Worm (Caenorhabditis elegans) whole organism, young adult: ENCODE data around the gene F15B9.11.

Source experiments
- B0019.2 ChIP-seq: fragments of 200-800 bp; sonication (Bioruptor generic); conservative IDR thresholded peaks from 2 replicates; pipeline ENCODE4 v1.3.6; 2022; ENCODE audit warnings: missing genetic modification reagents, missing genetic modification characterization, missing compliant biosample characterization
- C17E4.6 ChIP-seq: fragments of 200-800 bp; sonication (Bioruptor generic); IDR thresholded peaks from 2 replicates; pipeline ENCODE4 v1.3.6; 2022; ENCODE audit warnings: missing genetic modification reagents, missing genetic modification characterization, missing compliant biosample characterization
- F23B12.7 ChIP-seq: sonication (generic microtip); optimal IDR thresholded peaks from 2 replicates; lab custom pipeline; 2017; ENCODE audit warnings: missing genetic modification characterization, mild to moderate bottlenecking, missing compliant biosample characterization, antibody characterized with exemption, moderate library complexity; ENCODE audit not compliant: insufficient read depth
- F49E8.2 ChIP-seq: sonication (generic microtip); optimal IDR thresholded peaks from 3 replicates; lab custom pipeline; 2017; ENCODE audit warnings: missing genetic modification characterization, mild to moderate bottlenecking, missing compliant biosample characterization, antibody characterized with exemption, moderate library complexity; ENCODE audit not compliant: insufficient read depth
- K11D2.4 ChIP-seq: fragments of 200-800 bp; sonication (Bioruptor generic); IDR thresholded peaks from 2 replicates; pipeline ENCODE4 v1.3.6; 2022; ENCODE audit warnings: missing genetic modification reagents, missing genetic modification characterization, missing compliant biosample characterization
- K12H6.12 ChIP-seq: fragments of 200-800 bp; sonication (Bioruptor generic); optimal IDR thresholded peaks from 2 replicates; lab custom pipeline; 2018; ENCODE audit warnings: mild to moderate bottlenecking, missing genetic modification characterization, missing compliant biosample characterization
- Y53G8AR.9 ChIP-seq: fragments of 200-800 bp; sonication (Bioruptor generic); conservative IDR thresholded peaks from 2 replicates; pipeline ENCODE4 v1.3.6; 2022; ENCODE audit warnings: missing genetic modification reagents, missing genetic modification characterization, missing compliant biosample characterization
- ZK185.1 ChIP-seq: sonication (generic microtip); optimal IDR thresholded peaks from 2 replicates; lab custom pipeline; 2016; ENCODE audit warnings: mild to moderate bottlenecking, missing genetic modification characterization, missing compliant biosample characterization; ENCODE audit not compliant: poor library complexity, severe bottlenecking
- ama-1 ChIP-seq, 3 experiments: fragments of 150-350 bp in 1 of 3; sonication (generic microtip) in 2 of 3; optimal IDR thresholded peaks; 2 replicates each; lab custom pipeline; 2014 to 2018; ENCODE audit warnings: missing biosample characterization in 2 of 3, missing genetic modification characterization in 2 of 3, missing genetic modification reagents in 2 of 3
- aptf-2 ChIP-seq: fragments of 200-800 bp; sonication (Bioruptor generic); conservative IDR thresholded peaks from 2 replicates; pipeline ENCODE4 v1.3.6; 2022; ENCODE audit warnings: missing genetic modification reagents, missing genetic modification characterization, missing compliant biosample characterization
- attf-3 ChIP-seq: fragments of 200-800 bp; sonication (Bioruptor generic); conservative IDR thresholded peaks from 2 replicates; pipeline ENCODE4 v1.3.6; 2022; ENCODE audit warnings: missing genetic modification reagents, missing genetic modification characterization, missing compliant biosample characterization
- attf-5 ChIP-seq: fragments of 200-800 bp; sonication (Bioruptor generic); optimal IDR thresholded peaks from 2 replicates; lab custom pipeline; 2018; ENCODE audit warnings: mild to moderate bottlenecking, missing genetic modification characterization, missing compliant biosample characterization
- attf-6 ChIP-seq: fragments of 200-800 bp; sonication (Bioruptor generic); IDR thresholded peaks from 2 replicates; pipeline ENCODE4 v1.3.6; 2022; ENCODE audit warnings: missing genetic modification reagents, missing genetic modification characterization, missing compliant biosample characterization
- ccch-3 ChIP-seq: fragments of 200-800 bp; sonication (Bioruptor generic); optimal IDR thresholded peaks from 2 replicates; lab custom pipeline; 2018; ENCODE audit warnings: mild to moderate bottlenecking, missing genetic modification characterization, missing compliant biosample characterization
- ceh-27 ChIP-seq: fragments of 200-800 bp; sonication (Bioruptor generic); optimal IDR thresholded peaks from 2 replicates; lab custom pipeline; 2018; ENCODE audit warnings: mild to moderate bottlenecking, missing genetic modification characterization, moderate library complexity, missing compliant biosample characterization
- ceh-91 ChIP-seq: fragments of 200-800 bp; sonication (Bioruptor generic); IDR thresholded peaks from 2 replicates; pipeline ENCODE4 v1.3.6; 2022; ENCODE audit warnings: missing genetic modification reagents, missing genetic modification characterization, missing compliant biosample characterization
- chd-7 ChIP-seq: sonication (generic microtip); optimal IDR thresholded peaks from 2 replicates; lab custom pipeline; 2016; ENCODE audit warnings: mild to moderate bottlenecking, missing genetic modification characterization, moderate library complexity, missing compliant biosample characterization
- ekl-4 ChIP-seq: fragments of 200-800 bp; sonication (Bioruptor generic); IDR thresholded peaks from 2 replicates; pipeline ENCODE4 v1.3.6; 2022; ENCODE audit warnings: missing genetic modification reagents, missing genetic modification characterization, missing compliant biosample characterization
- ets-4 ChIP-seq: fragments of 200-800 bp; sonication (Bioruptor generic); optimal IDR thresholded peaks from 2 replicates; lab custom pipeline; 2018; ENCODE audit warnings: mild to moderate bottlenecking, missing genetic modification characterization, missing compliant biosample characterization
- hmg-20 ChIP-seq: fragments of 200-800 bp; sonication (Bioruptor generic); IDR thresholded peaks from 2 replicates; pipeline ENCODE4 v1.3.6; 2022; ENCODE audit warnings: missing genetic modification reagents, missing genetic modification characterization, missing compliant biosample characterization
- hsf-1 ChIP-seq: fragments of 200-800 bp; sonication (Bioruptor generic); IDR thresholded peaks from 2 replicates; pipeline ENCODE4 v1.3.6; 2022; ENCODE audit warnings: missing genetic modification reagents, missing genetic modification characterization, missing compliant biosample characterization
- let-607 ChIP-seq, 2 experiments: fragments of 200-800 bp in 1 of 2; sonication (Bioruptor generic) in 1 of 2; sonication (generic microtip) in 1 of 2; optimal IDR thresholded peaks; 2 replicates each; lab custom pipeline; 2016 to 2018; ENCODE audit warnings: mild to moderate bottlenecking in 2 of 2, missing compliant biosample characterization in 2 of 2, missing genetic modification characterization in 2 of 2, moderate library complexity in 2 of 2, missing genotype in 1 of 2
- lin-35 ChIP-seq, 3 experiments: fragments of 150-350 bp in 2 of 3; sonication (generic microtip) in 1 of 3; optimal IDR thresholded peaks; 2 replicates each; lab custom pipeline; 2014 to 2018; ENCODE audit warnings: missing biosample characterization in 3 of 3, missing genetic modification characterization in 3 of 3, missing genetic modification reagents in 3 of 3
- lin-40 ChIP-seq: sonication (generic microtip); optimal IDR thresholded peaks from 2 replicates; lab custom pipeline; 2016; ENCODE audit warnings: missing genetic modification characterization, mild to moderate bottlenecking, missing compliant biosample characterization, missing genotype, missing genetic modification reagents
- lin-54 ChIP-seq: fragments of 200-800 bp; sonication (Bioruptor generic); optimal IDR thresholded peaks from 2 replicates; lab custom pipeline; 2018; ENCODE audit warnings: mild to moderate bottlenecking, missing genetic modification characterization, missing compliant biosample characterization
- mcd-1 ChIP-seq: fragments of 200-800 bp; sonication (Bioruptor generic); IDR thresholded peaks from 2 replicates; pipeline ENCODE4 v1.3.6; 2022; ENCODE audit warnings: missing genetic modification reagents, missing genetic modification characterization, missing compliant biosample characterization
- mel-28 ChIP-seq: sonication (generic microtip); optimal IDR thresholded peaks from 2 replicates; lab custom pipeline; 2016; ENCODE audit warnings: borderline replicate concordance, mild to moderate bottlenecking, missing genetic modification characterization, missing compliant biosample characterization
- nfyb-1 ChIP-seq: fragments of 200-800 bp; sonication (Bioruptor generic); IDR thresholded peaks from 2 replicates; pipeline ENCODE4 v1.3.6; 2022; ENCODE audit warnings: missing genetic modification reagents, missing genetic modification characterization, missing compliant biosample characterization
- nhr-27 ChIP-seq: fragments of 200-800 bp; sonication (Bioruptor generic); optimal IDR thresholded peaks from 2 replicates; lab custom pipeline; 2018; ENCODE audit warnings: mild to moderate bottlenecking, missing genetic modification characterization, moderate library complexity, missing compliant biosample characterization
- nhr-80 ChIP-seq: sonication (generic microtip); optimal IDR thresholded peaks from 2 replicates; lab custom pipeline; 2016; ENCODE audit warnings: missing genetic modification characterization, missing compliant biosample characterization
- pbrm-1 ChIP-seq: fragments of 200-800 bp; sonication (Bioruptor generic); IDR thresholded peaks from 2 replicates; pipeline ENCODE4 v1.3.6; 2022; ENCODE audit warnings: missing genetic modification reagents, missing genetic modification characterization, missing compliant biosample characterization
- rcor-1 ChIP-seq: fragments of 200-800 bp; sonication (Bioruptor generic); IDR thresholded peaks from 2 replicates; pipeline ENCODE4 v1.3.6; 2022; ENCODE audit warnings: missing genetic modification reagents, missing genetic modification characterization, missing compliant biosample characterization
- sea-2 ChIP-seq: fragments of 200-800 bp; sonication (Bioruptor generic); IDR thresholded peaks from 2 replicates; pipeline ENCODE4 v1.3.6; 2022; ENCODE audit warnings: missing genetic modification characterization, missing compliant biosample characterization
- snpc-1.3 ChIP-seq: sonication (generic microtip); optimal IDR thresholded peaks from 2 replicates; lab custom pipeline; 2017; ENCODE audit warnings: missing genetic modification characterization, mild to moderate bottlenecking, missing compliant biosample characterization, antibody characterized with exemption, moderate library complexity, missing genotype, missing genetic modification reagents; ENCODE audit not compliant: insufficient read depth
- snpc-3.4 ChIP-seq: sonication (generic microtip); optimal IDR thresholded peaks from 2 replicates; lab custom pipeline; 2017; ENCODE audit warnings: missing genetic modification characterization, mild to moderate bottlenecking, missing compliant biosample characterization, antibody characterized with exemption, moderate library complexity, missing genotype, missing genetic modification reagents
- snpc-4 ChIP-seq, 5 experiments: fragments of 150-350 bp in 1 of 5; sonication (generic microtip) in 4 of 5; optimal IDR thresholded peaks; 2 replicates each; lab custom pipeline; 2014 to 2018; ENCODE audit warnings: missing genetic modification characterization in 5 of 5, missing biosample characterization in 3 of 5, antibody characterized with exemption in 2 of 5, mild to moderate bottlenecking in 2 of 5, missing compliant biosample characterization in 2 of 5, missing genotype in 2 of 5, moderate library complexity in 2 of 5, missing genetic modification reagents in 1 of 5
- tbp1 ChIP-seq: fragments of 200-800 bp; sonication (Bioruptor generic); optimal IDR thresholded peaks from 2 replicates; lab custom pipeline; 2018; ENCODE audit warnings: mild to moderate bottlenecking, missing genetic modification characterization, missing compliant biosample characterization
- xnd-1 ChIP-seq: sonication (generic microtip); optimal IDR thresholded peaks from 2 replicates; lab custom pipeline; 2016; ENCODE audit warnings: missing genotype, missing genetic modification reagents, missing genetic modification characterization, missing compliant biosample characterization
- ztf-18 ChIP-seq: sonication (generic microtip); optimal IDR thresholded peaks from 2 replicates; lab custom pipeline; 2016; ENCODE audit warnings: missing genotype, mild to moderate bottlenecking, missing genetic modification characterization, missing compliant biosample characterization
- ztf-22 ChIP-seq: fragments of 200-800 bp; sonication (Bioruptor generic); optimal IDR thresholded peaks from 2 replicates; lab custom pipeline; 2018; ENCODE audit warnings: mild to moderate bottlenecking, missing genetic modification characterization, moderate library complexity, missing compliant biosample characterization
- ztf-25 ChIP-seq: fragments of 200-800 bp; sonication (Bioruptor generic); IDR thresholded peaks from 2 replicates; pipeline ENCODE4 v1.3.6; 2022; ENCODE audit warnings: missing genetic modification reagents, missing genetic modification characterization, missing compliant biosample characterization

Gene F15B9.11

DNA sequence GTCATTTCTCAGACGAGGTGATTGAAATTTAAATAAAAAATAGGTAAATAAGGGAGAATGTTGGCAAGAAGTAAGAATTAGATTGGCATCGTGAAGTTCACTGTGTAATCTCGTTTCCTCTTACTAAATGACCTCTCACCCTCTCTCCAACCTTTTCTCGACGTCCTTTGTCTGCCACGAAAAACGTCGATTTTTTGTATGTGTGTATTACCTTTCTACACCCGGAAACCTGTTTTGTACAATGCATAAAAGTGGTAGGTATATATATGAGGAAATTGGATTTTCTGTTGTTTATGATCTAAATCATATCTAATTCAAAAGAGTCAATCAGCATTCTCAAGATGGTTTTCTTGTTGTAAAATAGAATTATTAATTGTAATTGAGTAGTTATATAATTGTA lies at the start of gene F15B9.11, which contains the start of gene dsl-7:
Gene F15B9.11 (minus strand): TSS at position 5 of the 400 bp plus-strand sequence.
Gene dsl-7 (plus strand): TSS at position 260 of the 400 bp plus-strand sequence.
- TF ChIP-seq F49E8.2 (tag; lab: Kevin White, UChicago) (no peak), ceh-91 (no peak), C17E4.6 (no peak), K12H6.12 (tag; lab: Kevin White, UChicago) (no peak), Y53G8AR.9 (no peak), ztf-22 (GFP tag; lab: Kevin White, UChicago) (no peak), snpc-3.4 (tag; lab: Kevin White, UChicago) (no peak), ets-4 (GFP tag; lab: Kevin White, UChicago) (no peak), chd-7 (tag; lab: Kevin White, UChicago) (no peak), hmg-20 (GFP tag; lab: Robert Waterston, UW) (no peak), ztf-25 (no peak), ama-1 (optimal IDR thresholded peaks at IDR 0.05; lab: Kevin White, UChicago) (no peak), ama-1 (GFP tag; optimal IDR thresholded peaks at IDR 0.05; lab: Kevin White, UChicago) (no peak)

DNA sequence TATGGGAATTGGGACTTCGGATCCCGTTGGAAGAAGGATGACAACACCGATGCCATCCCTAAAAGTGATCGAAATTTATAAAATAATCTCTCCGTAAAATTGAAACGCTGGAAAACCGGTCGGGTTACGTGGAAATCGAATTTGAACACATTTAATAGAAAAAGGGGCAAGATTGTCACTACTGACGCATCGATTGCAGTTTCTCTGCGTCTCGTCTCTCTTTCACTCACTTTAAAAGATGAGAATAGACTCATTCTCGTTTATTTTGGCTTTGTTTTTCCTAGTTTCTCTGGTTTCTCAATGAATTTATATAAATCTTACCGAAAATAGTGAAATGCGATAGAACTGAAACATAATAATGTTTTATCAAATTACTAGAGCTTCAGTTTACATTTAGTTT lies 49.0 kb upstream of the F15B9.11 start, which contains the start of gene scyl-1:
Gene scyl-1 (minus strand): TSS at position 56 of the 400 bp plus-strand sequence.
- TF ChIP-seq ekl-4 (0 out of 2 replicates have a peak, but pooled peaks have one; percentile 48), Y53G8AR.9 (0 out of 2 replicates have a peak, but pooled peaks have one; percentile 55), aptf-2 (no peak), attf-6 (no peak), nhr-80 (tag; lab: Kevin White, UChicago) (peak; percentile 29), K11D2.4 (GFP tag; lab: Robert Waterston, UW) (no peak), F23B12.7 (tag; lab: Kevin White, UChicago) (peak; percentile 7), xnd-1 (tag; lab: Kevin White, UChicago) (no peak), sea-2 (no peak), nfyb-1 (GFP tag; lab: Robert Waterston, UW) (peak; percentile 63; the same call in 1 of the 2 replicates), ccch-3 (no peak), pbrm-1 (GFP tag; lab: Robert Waterston, UW) (peak; percentile 61; the same call in 1 of the 2 replicates), rcor-1 (GFP tag; lab: Robert Waterston, UW) (0 out of 2 replicates have a peak, but pooled peaks have one; percentile 40), attf-5 (GFP tag; lab: Kevin White, UChicago) (peak; percentile 6), nhr-27 (no peak), lin-54 (GFP tag; lab: Kevin White, UChicago) (peak; percentile 62), snpc-4 (GFP tag; optimal IDR thresholded peaks at IDR 0.05; lab: Kevin White, UChicago) (no peak), snpc-4 (tag; optimal IDR thresholded peaks at IDR 0.05; lab: Kevin White, UChicago) (peak in 3 of 4 experiments; percentile 27 to 54 (median 31)), hsf-1 (GFP tag; lab: Robert Waterston, UW) (no peak), snpc-1.3 (tag; lab: Kevin White, UChicago) (no peak), mcd-1 (GFP tag; lab: Robert Waterston, UW) (peak; percentile 65), lin-40 (tag; lab: Kevin White, UChicago) (peak; percentile 78), attf-3 (GFP tag; lab: Robert Waterston, UW) (peak; percentile 37; the same call in 1 of the 2 replicates), ztf-18 (tag; lab: Kevin White, UChicago) (peak; percentile 90), B0019.2 (GFP tag; lab: Robert Waterston, UW) (no peak), lin-35 (GFP tag; optimal IDR thresholded peaks at IDR 0.05; lab: Kevin White, UChicago) (peak in 1 of 3 experiments; percentile 89), ceh-27 (peak; percentile 27), ZK185.1 (tag; lab: Kevin White, UChicago) (peak; percentile 63), ets-4 (GFP tag; lab: Kevin White, UChicago) (no peak), mel-28 (tag; lab: Kevin White, UChicago) (no peak), tbp1 (GFP tag; lab: Kevin White, UChicago) (peak; percentile 48), let-607 (tag; optimal IDR thresholded peaks at IDR 0.05; lab: Kevin White, UChicago) (peak in 1 of 2 experiments; percentile 66)
- TF ChIP-seq, all 124 proteins: peak for 19
